Fruit fly (Drosophila melanogaster) whole organism, embryonic: Measurements from ENCODE around the gene mthl11.

ENCODE experiments used
- Asciz ChIP-seq: fragments of 200-800 bp; sonication (Bioruptor generic); optimal IDR thresholded peaks from 2 replicates; lab custom pipeline; 2017; ENCODE audit warnings: missing biosample characterization, mild to moderate bottlenecking, missing genetic modification characterization, missing genetic modification reagents
- Atf6 ChIP-seq: fragments of 200-800 bp; sonication (Bioruptor generic); IDR thresholded peaks from 2 replicates; pipeline ENCODE4 v1.3.6; 2022; ENCODE audit warnings: missing biosample characterization, missing genetic modification characterization
- B-H2 ChIP-seq: fragments of 200-800 bp; sonication (Bioruptor generic); optimal IDR thresholded peaks from 2 replicates; lab custom pipeline; 2018; ENCODE audit warnings: missing biosample characterization, mild to moderate bottlenecking, missing genetic modification characterization
- Bdp1 ChIP-seq: fragments of 200-800 bp; sonication (Bioruptor generic); optimal IDR thresholded peaks from 3 replicates; lab custom pipeline; 2016; ENCODE audit warnings: missing biosample characterization, missing genetic modification characterization
- Bteb2 ChIP-seq: fragments of 200-800 bp; sonication (Bioruptor generic); optimal IDR thresholded peaks from 2 replicates; lab custom pipeline; 2016; ENCODE audit warnings: missing biosample characterization, missing genetic modification characterization
- CG10543 ChIP-seq: fragments of 200-800 bp; sonication (Bioruptor generic); optimal IDR thresholded peaks from 3 replicates; lab custom pipeline; 2017; ENCODE audit warnings: missing biosample characterization, mild to moderate bottlenecking, missing genetic modification characterization, moderate library complexity
- CG12744 ChIP-seq: fragments of 200-800 bp; sonication (Bioruptor generic); optimal IDR thresholded peaks from 2 replicates; lab custom pipeline; 2016; ENCODE audit warnings: missing biosample characterization, missing genetic modification characterization
- CG13287 ChIP-seq: fragments of 200-800 bp; sonication (Bioruptor generic); IDR thresholded peaks from 2 replicates; pipeline ENCODE4 v1.3.6; 2022; ENCODE audit warnings: missing biosample characterization, missing genetic modification characterization; ENCODE audit not compliant: partially characterized antibody
- CG15269 ChIP-seq: fragments of 200-800 bp; sonication (Bioruptor generic); optimal IDR thresholded peaks from 2 replicates; lab custom pipeline; 2018; ENCODE audit warnings: missing biosample characterization, mild to moderate bottlenecking, missing genetic modification characterization, moderate library complexity
- CG16813 ChIP-seq: fragments of 200-800 bp; sonication (Bioruptor generic); IDR thresholded peaks from 3 replicates; pipeline ENCODE4 v1.3.6; 2022; ENCODE audit warnings: missing biosample characterization, missing genetic modification characterization; ENCODE audit not compliant: partially characterized antibody
- CG16815 ChIP-seq: fragments of 200-800 bp; sonication (Bioruptor generic); optimal IDR thresholded peaks from 3 replicates; lab custom pipeline; 2017; ENCODE audit warnings: missing biosample characterization, mild to moderate bottlenecking, missing genetic modification characterization
- CG17361 ChIP-seq: fragments of 200-800 bp; sonication (Bioruptor generic); IDR thresholded peaks from 3 replicates; pipeline ENCODE4 v1.3.6; 2022; ENCODE audit warnings: missing biosample characterization, missing genetic modification characterization
- CG34224 ChIP-seq: fragments of 200-800 bp; sonication (Bioruptor generic); IDR thresholded peaks from 3 replicates; pipeline ENCODE4 v1.3.6; 2022; ENCODE audit warnings: missing biosample characterization, missing genetic modification characterization; ENCODE audit not compliant: partially characterized antibody
- CG3847 ChIP-seq: fragments of 200-800 bp; sonication (Bioruptor generic); IDR thresholded peaks from 2 replicates; pipeline ENCODE4 v1.3.6; 2022; ENCODE audit warnings: missing biosample characterization, missing genetic modification characterization
- CG4617 ChIP-seq: fragments of 200-800 bp; sonication (Bioruptor generic); optimal IDR thresholded peaks from 3 replicates; lab custom pipeline; 2016; ENCODE audit warnings: missing biosample characterization, missing genetic modification characterization, borderline replicate concordance
- CG6175 ChIP-seq: fragments of 200-800 bp; sonication (Bioruptor generic); IDR thresholded peaks from 3 replicates; pipeline ENCODE4 v1.3.6; 2022; ENCODE audit warnings: missing biosample characterization, missing genetic modification characterization
- CG6813 ChIP-seq: fragments of 200-800 bp; sonication (Bioruptor generic); optimal IDR thresholded peaks from 2 replicates; lab custom pipeline; 2017; ENCODE audit warnings: missing biosample characterization, missing genetic modification characterization, mild to moderate bottlenecking, moderate library complexity, missing genetic modification reagents
- CG7271 ChIP-seq: fragments of 200-800 bp; sonication (Bioruptor generic); optimal IDR thresholded peaks from 2 replicates; lab custom pipeline; 2018; ENCODE audit warnings: missing biosample characterization, mild to moderate bottlenecking, missing genetic modification characterization, moderate library complexity
- CG7987 ChIP-seq: fragments of 200-800 bp; sonication (Bioruptor generic); optimal IDR thresholded peaks from 2 replicates; lab custom pipeline; 2018; ENCODE audit warnings: missing biosample characterization, mild to moderate bottlenecking, missing genetic modification characterization, moderate library complexity
- CG8944 ChIP-seq: fragments of 200-800 bp; sonication (Bioruptor generic); optimal IDR thresholded peaks from 3 replicates; lab custom pipeline; 2016; ENCODE audit warnings: missing biosample characterization, missing genetic modification characterization
- CG9876 ChIP-seq: fragments of 200-800 bp; sonication (Bioruptor generic); optimal IDR thresholded peaks from 2 replicates; lab custom pipeline; 2016; ENCODE audit warnings: missing biosample characterization, missing genetic modification characterization
- D19B ChIP-seq: fragments of 200-800 bp; sonication (Bioruptor generic); optimal IDR thresholded peaks from 2 replicates; lab custom pipeline; 2017; ENCODE audit warnings: missing biosample characterization, mild to moderate bottlenecking, missing genetic modification characterization
- Doc3 ChIP-seq: fragments of 200-800 bp; sonication (Bioruptor generic); IDR thresholded peaks from 3 replicates; pipeline ENCODE4 v1.3.6; 2022; ENCODE audit warnings: missing biosample characterization, missing genetic modification characterization; ENCODE audit not compliant: partially characterized antibody
- Fer2 ChIP-seq: fragments of 200-800 bp; sonication (Bioruptor generic); optimal IDR thresholded peaks from 2 replicates; lab custom pipeline; 2018; ENCODE audit warnings: missing biosample characterization, mild to moderate bottlenecking, missing genetic modification characterization, moderate library complexity
- HmgZ ChIP-seq: fragments of 200-800 bp; sonication (Bioruptor generic); optimal IDR thresholded peaks from 2 replicates; lab custom pipeline; 2018; ENCODE audit warnings: missing biosample characterization, mild to moderate bottlenecking, missing genetic modification characterization
- MTF-1 ChIP-seq: fragments of 200-800 bp; sonication (Bioruptor generic); optimal IDR thresholded peaks from 2 replicates; lab custom pipeline; 2018; ENCODE audit warnings: missing biosample characterization, mild to moderate bottlenecking, missing genetic modification characterization, borderline replicate concordance
- Mrtf ChIP-seq: fragments of 200-800 bp; sonication (Bioruptor generic); IDR thresholded peaks from 3 replicates; pipeline ENCODE4 v1.3.6; 2022; ENCODE audit warnings: missing biosample characterization, missing genetic modification characterization
- NK7.1 ChIP-seq: fragments of 200-800 bp; sonication (Bioruptor generic); optimal IDR thresholded peaks from 3 replicates; lab custom pipeline; 2016; ENCODE audit warnings: missing biosample characterization, missing genetic modification characterization
- NfI ChIP-seq: fragments of 200-800 bp; sonication (Bioruptor generic); optimal IDR thresholded peaks from 3 replicates; lab custom pipeline; 2018; ENCODE audit warnings: missing biosample characterization, mild to moderate bottlenecking, missing genetic modification characterization, moderate library complexity
- Oli ChIP-seq: fragments of 200-800 bp; sonication (Bioruptor generic); optimal IDR thresholded peaks from 2 replicates; lab custom pipeline; 2018; ENCODE audit warnings: missing biosample characterization, mild to moderate bottlenecking, missing genetic modification characterization, moderate library complexity
- Ptx1 ChIP-seq: fragments of 200-800 bp; sonication (Bioruptor generic); IDR thresholded peaks from 2 replicates; pipeline ENCODE4 v1.3.6; 2022; ENCODE audit warnings: missing biosample characterization, missing genetic modification characterization
- Rfx ChIP-seq: fragments of 200-800 bp; sonication (Bioruptor generic); IDR thresholded peaks from 2 replicates; pipeline ENCODE4 v1.3.6; 2022; ENCODE audit warnings: missing biosample characterization, missing genetic modification characterization
- Ssrp ChIP-seq: fragments of 200-800 bp; sonication (Bioruptor generic); optimal IDR thresholded peaks from 2 replicates; lab custom pipeline; 2018; ENCODE audit warnings: missing biosample characterization, mild to moderate bottlenecking, missing genetic modification characterization, moderate library complexity
- ab ChIP-seq: fragments of 200-800 bp; sonication (Bioruptor generic); optimal IDR thresholded peaks from 2 replicates; lab custom pipeline; 2016; ENCODE audit warnings: missing biosample characterization, missing genetic modification characterization
- croc ChIP-seq: fragments of 200-800 bp; sonication (Bioruptor generic); conservative IDR thresholded peaks from 3 replicates; pipeline ENCODE4 v1.3.6; 2022; ENCODE audit warnings: missing biosample characterization, missing genetic modification characterization
- ham ChIP-seq: fragments of 200-800 bp; sonication (Bioruptor generic); IDR thresholded peaks from 2 replicates; pipeline ENCODE4 v1.3.6; 2022; ENCODE audit warnings: missing biosample characterization, missing genetic modification characterization
- her ChIP-seq: fragments of 200-800 bp; sonication (Bioruptor generic); optimal IDR thresholded peaks from 2 replicates; lab custom pipeline; 2016; ENCODE audit warnings: missing biosample characterization, missing genetic modification characterization
- jing ChIP-seq: fragments of 200-800 bp; sonication (Bioruptor generic); optimal IDR thresholded peaks from 2 replicates; lab custom pipeline; 2018; ENCODE audit warnings: missing biosample characterization, mild to moderate bottlenecking, missing genetic modification characterization
- ken ChIP-seq: fragments of 200-800 bp; sonication (Bioruptor generic); IDR thresholded peaks from 3 replicates; pipeline ENCODE4 v1.3.6; 2022; ENCODE audit warnings: missing biosample characterization, missing genetic modification characterization
- onecut ChIP-seq: fragments of 200-800 bp; sonication (Bioruptor generic); IDR thresholded peaks from 2 replicates; pipeline ENCODE4 v1.3.6; 2022; ENCODE audit warnings: missing biosample characterization, missing genetic modification characterization
- pan ChIP-seq, 4 experiments: fragments of >200 bp in 3 of 4; fragments of 200-800 bp in 1 of 4; sonication (Bioruptor generic) in 1 of 4; optimal IDR thresholded peaks in 3 of 4; IDR thresholded peaks in 1 of 4; 2 replicates each; pipeline versions ENCODE4 v1.3.6 to Lab custom; 2017 to 2022; ENCODE audit warnings: missing biosample characterization in 2 of 4, missing genetic modification characterization in 2 of 4, mixed read lengths in 1 of 4
- pho ChIP-seq: fragments of 200-800 bp; sonication (Bioruptor generic); optimal IDR thresholded peaks from 2 replicates; lab custom pipeline; 2016; ENCODE audit warnings: missing biosample characterization, missing genetic modification characterization
- pita ChIP-seq: fragments of 200-800 bp; sonication (Bioruptor generic); optimal IDR thresholded peaks from 2 replicates; lab custom pipeline; 2017; ENCODE audit warnings: missing biosample characterization, mild to moderate bottlenecking, missing genetic modification characterization
- scrt ChIP-seq: fragments of 200-800 bp; sonication (Bioruptor generic); optimal IDR thresholded peaks from 2 replicates; lab custom pipeline; 2018; ENCODE audit warnings: missing biosample characterization, mild to moderate bottlenecking, missing genetic modification characterization, moderate library complexity
- sim ChIP-seq: fragments of 200-800 bp; sonication (Bioruptor generic); IDR thresholded peaks from 2 replicates; pipeline ENCODE4 v1.3.6; 2022; ENCODE audit warnings: missing biosample characterization, missing genetic modification characterization
- tgo ChIP-seq: fragments of 200-800 bp; sonication (Bioruptor generic); IDR thresholded peaks from 3 replicates; pipeline ENCODE4 v1.3.6; 2022; ENCODE audit warnings: missing biosample characterization, missing genetic modification characterization
- trem ChIP-seq: fragments of 200-800 bp; optimal IDR thresholded peaks from 3 replicates; lab custom pipeline; 2019; ENCODE audit warnings: missing biosample characterization, mild to moderate bottlenecking, missing genetic modification characterization, moderate library complexity
- z ChIP-seq: fragments of 200-800 bp; sonication (Bioruptor generic); IDR thresholded peaks from 3 replicates; pipeline ENCODE4 v1.3.6; 2022; ENCODE audit warnings: missing biosample characterization, missing genetic modification characterization
- zen2 ChIP-seq: fragments of 200-800 bp; sonication (Bioruptor generic); IDR thresholded peaks from 3 replicates; pipeline ENCODE4 v1.3.6; 2022; ENCODE audit warnings: missing biosample characterization, missing genetic modification characterization; ENCODE audit not compliant: partially characterized antibody

mthl11 gene

DNA sequence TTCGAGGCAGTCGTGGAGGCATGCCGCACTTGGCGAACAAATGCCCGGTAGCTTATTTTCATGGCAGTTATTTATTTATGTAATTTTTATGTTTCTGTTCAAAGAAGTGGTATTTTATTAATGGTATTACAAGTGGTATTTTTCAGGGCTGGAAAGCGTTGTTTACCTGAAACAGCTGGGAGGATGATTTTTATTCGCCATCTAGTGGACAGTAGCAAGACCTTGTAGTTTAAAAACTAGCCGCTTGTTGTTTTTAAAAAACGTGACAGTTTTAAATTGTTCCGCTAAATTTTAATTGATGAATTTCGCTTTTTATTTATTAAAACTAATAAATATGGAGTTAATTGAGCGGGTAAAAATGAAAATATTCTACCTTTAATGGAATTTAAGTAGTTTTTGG lies 15.1 kb downstream of the mthl11 start, which contains the start of gene CG6345 (continued):
- peak; percentile 61 for TF ChIP-seq jing
- no peak for TF ChIP-seq pita (GFP tag; lab: Kevin White, UChicago)
- no peak for TF ChIP-seq pan (optimal IDR thresholded peaks at IDR 0.05; lab: Kevin White, UChicago)
- TF ChIP-seq pan (GFP tag; optimal IDR thresholded peaks at IDR 0.05 in 1 of 2, IDR thresholded peaks at IDR 0.05 in 1 of 2), result peak in 1 of 2 experiments; percentile 87
- TF ChIP-seq CG7987 (GFP tag; lab: Kevin White, UChicago), result peak; percentile 95
- peak; percentile 58 for TF ChIP-seq pho (GFP tag; lab: Kevin White, UChicago)
- TF ChIP-seq CG6813 (GFP tag; lab: Kevin White, UChicago), result peak; percentile 89
- TF ChIP-seq CG9876, result peak; percentile 47
- peak; percentile 47; the same call in 2 of the 3 replicates for TF ChIP-seq croc (GFP tag; lab: Robert Waterston, UW)
- TF ChIP-seq ken (GFP tag; lab: Robert Waterston, UW), result peak; percentile 67; the same call in 1 of the 3 replicates
- TF ChIP-seq her, result peak; percentile 78
- TF ChIP-seq CG6175 (GFP tag; lab: Robert Waterston, UW), result no peak
- TF ChIP-seq B-H2 (GFP tag; lab: Kevin White, UChicago), result peak; percentile 78
- peak; percentile 63 for TF ChIP-seq D19B (GFP tag; lab: Kevin White, UChicago)
- 0 out of 2 replicates have a peak, but pooled peaks have one; percentile 52 for TF ChIP-seq sim (GFP tag; lab: Robert Waterston, UW)
- TF ChIP-seq Atf6 (GFP tag; lab: Robert Waterston, UW), result peak; percentile 67
- TF ChIP-seq Ssrp, result peak; percentile 54
- TF ChIP-seq tgo, result peak; percentile 73
- peak; percentile 71 for TF ChIP-seq Ptx1 (GFP tag; lab: Robert Waterston, UW)
- TF ChIP-seq CG4617 (GFP tag; lab: Kevin White, UChicago), result peak; percentile 60
- TF ChIP-seq CG16815, result peak; percentile 48
- peak; percentile 82 for TF ChIP-seq CG7271
- no peak for TF ChIP-seq ab (GFP tag; lab: Kevin White, UChicago)
- TF ChIP-seq trem, result peak; percentile 77
- peak; percentile 95 for TF ChIP-seq MTF-1 (GFP tag; lab: Kevin White, UChicago)
- peak; percentile 75 for TF ChIP-seq CG17361 (GFP tag; lab: Robert Waterston, UW)
- TF ChIP-seq CG13287 (GFP tag; lab: Robert Waterston, UW), result peak; percentile 48; the same call in 1 of the 2 replicates
- TF ChIP-seq onecut (GFP tag; lab: Robert Waterston, UW), result peak; percentile 84
- TF ChIP-seq NfI (GFP tag; lab: Kevin White, UChicago), result peak; percentile 90
- TF ChIP-seq Oli (tag; lab: Kevin White, UChicago), result peak; percentile 68
- peak; percentile 48 for TF ChIP-seq NK7.1 (GFP tag; lab: Kevin White, UChicago)
- TF ChIP-seq CG34224 (GFP tag; lab: Robert Waterston, UW), result no peak
- TF ChIP-seq Mrtf (GFP tag; lab: Robert Waterston, UW), result peak; percentile 74; the same call in 2 of the 3 replicates
- TF ChIP-seq z (GFP tag; lab: Robert Waterston, UW), result no peak
- TF ChIP-seq CG8944 (GFP tag; lab: Kevin White, UChicago), result peak; percentile 80
- no peak for TF ChIP-seq Doc3 (GFP tag; lab: Robert Waterston, UW)
- peak; percentile 75 for TF ChIP-seq scrt (GFP tag; lab: Kevin White, UChicago)
- TF ChIP-seq Bteb2 (GFP tag; lab: Kevin White, UChicago), result peak; percentile 66
- no peak for TF ChIP-seq ham (GFP tag; lab: Robert Waterston, UW)
- peak; percentile 77 for TF ChIP-seq CG3847
- peak; percentile 58 for TF ChIP-seq Bdp1 (GFP tag; lab: Kevin White, UChicago)
- TF ChIP-seq zen2 (GFP tag; lab: Robert Waterston, UW), result no peak
- peak; percentile 97 for TF ChIP-seq Rfx (GFP tag; lab: Robert Waterston, UW)
- TF ChIP-seq CG12744 (GFP tag; lab: Kevin White, UChicago), result peak; percentile 78
- peak; percentile 76 for TF ChIP-seq CG10543 (GFP tag; lab: Kevin White, UChicago)
- TF ChIP-seq CG16813 (GFP tag; lab: Robert Waterston, UW), result no peak
- TF ChIP-seq Fer2 (tag; lab: Kevin White, UChicago), result peak; percentile 67
- TF ChIP-seq CG15269 (tag; lab: Kevin White, UChicago), result peak; percentile 84
- peak; percentile 94 for TF ChIP-seq Asciz
- peak; percentile 79 for TF ChIP-seq HmgZ
